Worm (Caenorhabditis elegans) whole organism, L4 larva: Measurements from ENCODE around the gene skr-14.

Source experiments
- ama-1 ChIP-seq: fragments of 150-350 bp; optimal IDR thresholded peaks from 2 replicates; lab custom pipeline; 2014; ENCODE audit warnings: inconsistent platforms, mixed read lengths
- nhr-76 ChIP-seq: fragments of 150-350 bp; optimal IDR thresholded peaks from 2 replicates; lab custom pipeline; 2014; ENCODE audit warnings: missing biosample characterization, missing genetic modification characterization

DNA sequence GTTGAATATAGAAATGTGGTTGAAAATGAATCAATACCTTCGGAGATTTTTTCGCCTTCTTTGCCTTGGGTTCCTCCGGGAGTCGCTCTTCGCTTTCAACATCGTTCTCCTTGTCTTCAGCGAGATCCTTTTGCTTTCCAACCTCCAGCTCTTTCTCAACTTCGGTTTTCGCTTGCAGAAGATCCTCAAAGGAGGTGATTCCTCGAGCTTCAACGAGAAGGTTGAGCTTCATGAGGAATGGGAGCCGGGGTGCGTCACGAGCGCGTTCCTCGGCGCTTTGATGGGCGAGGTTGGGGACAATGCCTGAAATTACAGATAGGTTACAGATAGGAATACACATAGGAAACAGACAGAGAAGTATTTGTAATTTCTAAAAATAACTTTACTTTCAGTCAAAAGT is 22.5 kb downstream of the skr-14 start:
- TF ChIP-seq ama-1 (lab: Kevin White, UChicago) (no peak), nhr-76 (tag; lab: Kevin White, UChicago) (no peak)
